Fruit fly (Drosophila melanogaster) whole organism, embryonic: ENCODE measurements around the gene CG9717.
A peak's percentile ranks its signal among the peaks of the same experiment; 100 is the strongest.

Experiments used
- Adf1 ChIP-seq: fragments of 200-800 bp; sonication (Bioruptor generic); IDR thresholded peaks from 2 replicates; pipeline ENCODE4 v1.3.6; 2022; ENCODE audit warnings: missing biosample characterization, missing genetic modification characterization
- Atf6 ChIP-seq: fragments of 200-800 bp; sonication (Bioruptor generic); IDR thresholded peaks from 2 replicates; pipeline ENCODE4 v1.3.6; 2022; ENCODE audit warnings: missing biosample characterization, missing genetic modification characterization
- Awh ChIP-seq: fragments of 200-800 bp; sonication (Bioruptor generic); IDR thresholded peaks from 2 replicates; pipeline ENCODE4, ENCODE4 v1.3.6; 2022; ENCODE audit warnings: missing biosample characterization, missing genetic modification characterization
- CG11723 ChIP-seq: fragments of 200-800 bp; sonication (Bioruptor generic); optimal IDR thresholded peaks from 2 replicates; lab custom pipeline; 2017; ENCODE audit warnings: missing biosample characterization, mild to moderate bottlenecking, missing genetic modification characterization
- CG12769 ChIP-seq: fragments of 200-800 bp; sonication (Bioruptor generic); optimal IDR thresholded peaks from 2 replicates; lab custom pipeline; 2019; ENCODE audit warnings: missing biosample characterization, mild to moderate bottlenecking, missing genetic modification characterization, moderate library complexity
- CG15073 ChIP-seq: fragments of 200-800 bp; sonication (Bioruptor generic); optimal IDR thresholded peaks from 2 replicates; lab custom pipeline; 2016; ENCODE audit warnings: missing biosample characterization, missing genetic modification characterization
- CG1602 ChIP-seq: fragments of 200-800 bp; sonication (Bioruptor generic); optimal IDR thresholded peaks from 3 replicates; lab custom pipeline; 2016; ENCODE audit warnings: missing biosample characterization, missing genetic modification characterization
- CG17829 ChIP-seq: fragments of 200-800 bp; optimal IDR thresholded peaks from 2 replicates; lab custom pipeline; 2019; ENCODE audit warnings: missing biosample characterization, mild to moderate bottlenecking, missing genetic modification characterization, moderate library complexity
- CG18011 ChIP-seq: fragments of 200-800 bp; sonication (Bioruptor generic); optimal IDR thresholded peaks from 2 replicates; lab custom pipeline; 2017; ENCODE audit warnings: missing biosample characterization, missing genetic modification characterization, mild to moderate bottlenecking, moderate library complexity, missing genotype
- CG18619 ChIP-seq: fragments of 200-800 bp; sonication (Bioruptor generic); optimal IDR thresholded peaks from 3 replicates; lab custom pipeline; 2017; ENCODE audit warnings: missing biosample characterization, mild to moderate bottlenecking, missing genetic modification characterization
- CG3163 ChIP-seq: fragments of 200-800 bp; sonication (Bioruptor generic); optimal IDR thresholded peaks from 3 replicates; lab custom pipeline; 2016; ENCODE audit warnings: missing biosample characterization, missing genetic modification characterization
- CG32772 ChIP-seq: fragments of 200-800 bp; sonication (Bioruptor generic); IDR thresholded peaks from 2 replicates; pipeline ENCODE4 v1.3.6; 2022; ENCODE audit warnings: missing biosample characterization, missing genetic modification characterization
- CG3847 ChIP-seq: fragments of 200-800 bp; sonication (Bioruptor generic); IDR thresholded peaks from 2 replicates; pipeline ENCODE4 v1.3.6; 2022; ENCODE audit warnings: missing biosample characterization, missing genetic modification characterization
- CG9609 ChIP-seq: fragments of 200-800 bp; sonication (Bioruptor generic); optimal IDR thresholded peaks from 3 replicates; lab custom pipeline; 2016; ENCODE audit warnings: missing biosample characterization, missing genetic modification characterization
- CTCF ChIP-seq: fragments of 200-800 bp; sonication (Bioruptor generic); optimal IDR thresholded peaks from 2 replicates; lab custom pipeline; 2017; ENCODE audit warnings: missing biosample characterization, mild to moderate bottlenecking, missing genetic modification characterization, moderate library complexity
- Dbx ChIP-seq: fragments of 200-800 bp; sonication (Bioruptor generic); IDR thresholded peaks from 3 replicates; pipeline ENCODE4 v1.3.6; 2022; ENCODE audit warnings: missing biosample characterization, missing genetic modification characterization
- Drgx ChIP-seq: fragments of 200-800 bp; sonication (Bioruptor generic); IDR thresholded peaks from 2 replicates; pipeline ENCODE4 v1.3.6; 2022; ENCODE audit warnings: missing biosample characterization, missing genetic modification characterization
- GATAe ChIP-seq: fragments of 200-800 bp; sonication (Bioruptor generic); conservative IDR thresholded peaks from 2 replicates; pipeline ENCODE4 v1.3.6; 2022; ENCODE audit warnings: missing biosample characterization, missing genetic modification characterization
- NFAT ChIP-seq: fragments of 200-800 bp; sonication (Bioruptor generic); IDR thresholded peaks from 2 replicates; pipeline ENCODE4 v1.3.6; 2022; ENCODE audit warnings: missing biosample characterization, missing genetic modification characterization
- Rfx ChIP-seq: fragments of 200-800 bp; sonication (Bioruptor generic); IDR thresholded peaks from 2 replicates; pipeline ENCODE4 v1.3.6; 2022; ENCODE audit warnings: missing biosample characterization, missing genetic modification characterization
- Trl ChIP-seq, 3 experiments: fragments of >200 bp in 2 of 3; fragments of 200-800 bp in 1 of 3; sonication (Bioruptor generic) in 1 of 3; optimal IDR thresholded peaks; 2 replicates in 1 of 3; 3 replicates in 2 of 3; lab custom pipeline; 2016 to 2017; ENCODE audit warnings: missing biosample characterization in 1 of 3, missing genetic modification characterization in 1 of 3
- ab ChIP-seq: fragments of 200-800 bp; sonication (Bioruptor generic); optimal IDR thresholded peaks from 2 replicates; lab custom pipeline; 2016; ENCODE audit warnings: missing biosample characterization, missing genetic modification characterization
- bigmax ChIP-seq: fragments of 200-800 bp; sonication (Bioruptor generic); optimal IDR thresholded peaks from 2 replicates; lab custom pipeline; 2018; ENCODE audit warnings: missing biosample characterization, mild to moderate bottlenecking, missing genetic modification characterization
- chinmo ChIP-seq: fragments of 200-800 bp; sonication (Bioruptor generic); IDR thresholded peaks from 4 replicates; pipeline ENCODE4 v1.3.6; 2022; ENCODE audit warnings: missing biosample characterization, missing genetic modification characterization; ENCODE audit not compliant: partially characterized antibody
- en ChIP-seq: fragments of 200-800 bp; sonication (Bioruptor generic); optimal IDR thresholded peaks from 2 replicates; lab custom pipeline; 2016; ENCODE audit warnings: missing biosample characterization, missing genetic modification characterization
- fd102C ChIP-seq: fragments of 200-800 bp; sonication (Bioruptor generic); optimal IDR thresholded peaks from 2 replicates; lab custom pipeline; 2018; ENCODE audit warnings: missing biosample characterization, mild to moderate bottlenecking, missing genetic modification characterization, moderate library complexity
- fd3F ChIP-seq: fragments of 200-800 bp; sonication (Bioruptor generic); optimal IDR thresholded peaks from 2 replicates; lab custom pipeline; 2018; ENCODE audit warnings: missing biosample characterization, mild to moderate bottlenecking, missing genetic modification characterization, moderate library complexity
- fu2 ChIP-seq: fragments of 200-800 bp; sonication (Bioruptor generic); optimal IDR thresholded peaks from 2 replicates; lab custom pipeline; 2016; ENCODE audit warnings: missing biosample characterization, missing genetic modification characterization
- gce ChIP-seq: fragments of 200-800 bp; sonication (Bioruptor generic); IDR thresholded peaks from 3 replicates; pipeline ENCODE4 v1.3.6; 2022; ENCODE audit warnings: missing biosample characterization, missing genetic modification characterization
- gcm2 ChIP-seq: fragments of 200-800 bp; sonication (Bioruptor generic); optimal IDR thresholded peaks from 2 replicates; lab custom pipeline; 2016; ENCODE audit warnings: missing biosample characterization, missing genetic modification characterization
- gfzf ChIP-seq: fragments of 200-800 bp; sonication (Bioruptor generic); optimal IDR thresholded peaks from 2 replicates; lab custom pipeline; 2016; ENCODE audit warnings: missing biosample characterization, mild to moderate bottlenecking, missing genetic modification characterization, moderate library complexity
- h ChIP-seq: fragments of >200 bp; optimal IDR thresholded peaks from 2 replicates; lab custom pipeline; 2017
- hkb ChIP-seq, 2 experiments: fragments of 200-800 bp in 1 of 2; fragments of >200 bp in 1 of 2; sonication (Bioruptor generic) in 1 of 2; IDR thresholded peaks in 1 of 2; optimal IDR thresholded peaks in 1 of 2; 2 replicates each; pipeline versions ENCODE4 v1.3.6 to Lab custom; 2017 to 2022; ENCODE audit warnings: missing biosample characterization in 1 of 2, missing genetic modification characterization in 1 of 2
- lov ChIP-seq, 2 experiments: fragments of 200-800 bp in 1 of 2; fragments of >200 bp in 1 of 2; sonication (Bioruptor generic) in 1 of 2; IDR thresholded peaks in 1 of 2; optimal IDR thresholded peaks in 1 of 2; 2 replicates in 1 of 2; 3 replicates in 1 of 2; pipeline versions ENCODE4 v1.3.6 to Lab custom; 2017 to 2022; ENCODE audit warnings: missing biosample characterization in 1 of 2, missing genetic modification characterization in 1 of 2
- pho ChIP-seq: fragments of 200-800 bp; sonication (Bioruptor generic); optimal IDR thresholded peaks from 2 replicates; lab custom pipeline; 2016; ENCODE audit warnings: missing biosample characterization, missing genetic modification characterization
- phol ChIP-seq: fragments of 200-800 bp; sonication (Bioruptor generic); optimal IDR thresholded peaks from 3 replicates; lab custom pipeline; 2018; ENCODE audit warnings: missing biosample characterization, mild to moderate bottlenecking, missing genetic modification characterization, moderate library complexity
- rib ChIP-seq: fragments of 200-800 bp; sonication (Bioruptor generic); IDR thresholded peaks from 2 replicates; pipeline ENCODE4 v1.3.6; 2022; ENCODE audit warnings: missing biosample characterization, missing genetic modification characterization
- row ChIP-seq: fragments of 200-800 bp; sonication (Bioruptor generic); IDR thresholded peaks from 3 replicates; pipeline ENCODE4 v1.3.6; 2022; ENCODE audit warnings: missing biosample characterization, missing genetic modification characterization
- salm ChIP-seq: fragments of 200-800 bp; sonication (Bioruptor generic); optimal IDR thresholded peaks from 2 replicates; lab custom pipeline; 2018; ENCODE audit warnings: missing biosample characterization, mild to moderate bottlenecking, missing genetic modification characterization
- sc ChIP-seq, 3 experiments: fragments of >200 bp in 2 of 3; fragments of 200-800 bp in 1 of 3; sonication (Bioruptor generic) in 1 of 3; optimal IDR thresholded peaks; 2 replicates in 2 of 3; 3 replicates in 1 of 3; lab custom pipeline; 2017; ENCODE audit warnings: mild to moderate bottlenecking in 1 of 3, missing biosample characterization in 1 of 3, missing genetic modification characterization in 1 of 3, missing genetic modification reagents in 1 of 3
- slp2 ChIP-seq: fragments of 200-800 bp; sonication (Bioruptor generic); optimal IDR thresholded peaks from 2 replicates; lab custom pipeline; 2016; ENCODE audit warnings: missing biosample characterization, missing genetic modification characterization
- sna ChIP-seq: fragments of 200-800 bp; sonication (Bioruptor generic); IDR thresholded peaks from 2 replicates; pipeline ENCODE4 v1.3.6; 2022; ENCODE audit warnings: missing biosample characterization, missing genetic modification characterization; ENCODE audit not compliant: partially characterized antibody
- sug ChIP-seq: fragments of 200-800 bp; optimal IDR thresholded peaks from 2 replicates; lab custom pipeline; 2019; ENCODE audit warnings: missing biosample characterization, mild to moderate bottlenecking, missing genetic modification characterization, moderate library complexity
- tap ChIP-seq: fragments of 200-800 bp; optimal IDR thresholded peaks from 3 replicates; lab custom pipeline; 2019; ENCODE audit warnings: missing biosample characterization, mild to moderate bottlenecking, missing genetic modification characterization, moderate library complexity
- tll ChIP-seq, 2 experiments: fragments of 200-800 bp in 1 of 2; fragments of >200 bp in 1 of 2; sonication (Bioruptor generic) in 1 of 2; optimal IDR thresholded peaks; 2 replicates each; lab custom pipeline; 2017 to 2019; ENCODE audit warnings: missing biosample characterization in 2 of 2, missing genetic modification characterization in 2 of 2, mild to moderate bottlenecking in 1 of 2, moderate library complexity in 1 of 2
- unpg ChIP-seq: fragments of 200-800 bp; sonication (Bioruptor generic); optimal IDR thresholded peaks from 3 replicates; lab custom pipeline; 2018; ENCODE audit warnings: missing biosample characterization, mild to moderate bottlenecking, missing genetic modification characterization, moderate library complexity
- wdn ChIP-seq: fragments of 200-800 bp; sonication (Bioruptor generic); IDR thresholded peaks from 2 replicates; pipeline ENCODE4 v1.3.6; 2022; ENCODE audit warnings: missing biosample characterization, missing genetic modification characterization
- zfh2 ChIP-seq: fragments of 200-800 bp; sonication (Bioruptor generic); optimal IDR thresholded peaks from 2 replicates; lab custom pipeline; 2016; ENCODE audit warnings: missing biosample characterization, missing genetic modification characterization

Gene CG9717

dm6 chr3R:30601440-30602256 is 14.5 kb upstream of the CG9717 start, which contains the start of the genes CG2246 and CG31021 (continued):
- TF ChIP-seq wdn (GFP tag; lab: Robert Waterston, UW) (no peak), fu2 (GFP tag; lab: Kevin White, UChicago) (peak; percentile 62), CG32772 (GFP tag; lab: Robert Waterston, UW) (peak; percentile 43), Adf1 (GFP tag; lab: Robert Waterston, UW) (no peak), zfh2 (peak; percentile 78), CG11723 (GFP tag; lab: Kevin White, UChicago) (no peak), unpg (peak; percentile 16), h (lab: Kevin White, UChicago) (no peak), Trl (optimal IDR thresholded peaks at IDR 0.05; lab: Kevin White, UChicago) (no peak), Trl (GFP tag; optimal IDR thresholded peaks at IDR 0.05; lab: Kevin White, UChicago) (peak; percentile 53), CG9609 (peak; percentile 36), chinmo (peak; percentile 71; the same call in 1 of the 4 replicates), rib (no peak), sug (tag; lab: Kevin White, UChicago) (no peak), CG3163 (GFP tag; lab: Kevin White, UChicago) (peak; percentile 58), en (no peak), Rfx (GFP tag; lab: Robert Waterston, UW) (peak; percentile 84), NFAT (peak; percentile 85), row (peak; percentile 90), slp2 (GFP tag; lab: Kevin White, UChicago) (peak; percentile 53), CG12769 (no peak), fd102C (GFP tag; lab: Kevin White, UChicago) (no peak), phol (tag; lab: Kevin White, UChicago) (peak; percentile 65), sna (peak; percentile 80), CG15073 (no peak), pho (GFP tag; lab: Kevin White, UChicago) (peak; percentile 69), CG17829 (tag; lab: Kevin White, UChicago) (peak; percentile 59), salm (no peak), GATAe (GFP tag; lab: Robert Waterston, UW) (no peak), Drgx (GFP tag; lab: Robert Waterston, UW) (peak; percentile 32), CG18619 (GFP tag; lab: Kevin White, UChicago) (peak; percentile 36), ab (GFP tag; lab: Kevin White, UChicago) (peak; percentile 77), CG1602 (GFP tag; lab: Kevin White, UChicago) (no peak), gce (GFP tag; lab: Robert Waterston, UW) (0 out of 3 replicates have a peak, but pooled peaks have one; percentile 25), lov (optimal IDR thresholded peaks at IDR 0.05; lab: Kevin White, UChicago) (no peak), lov (GFP tag; IDR thresholded peaks at IDR 0.05; lab: Robert Waterston, UW) (no peak), tap (tag; lab: Kevin White, UChicago) (no peak), gfzf (GFP tag; lab: Kevin White, UChicago) (peak; percentile 56), hkb (optimal IDR thresholded peaks at IDR 0.05; lab: Kevin White, UChicago) (no peak), hkb (GFP tag; IDR thresholded peaks at IDR 0.05; lab: Robert Waterston, UW) (no peak), Dbx (GFP tag; lab: Robert Waterston, UW) (peak; percentile 70; the same call in 2 of the 3 replicates), gcm2 (GFP tag; lab: Kevin White, UChicago) (no peak), Awh (GFP tag; lab: Robert Waterston, UW) (0 out of 2 replicates have a peak, but pooled peaks have one; percentile 28), sc (optimal IDR thresholded peaks at IDR 0.05; lab: Kevin White, UChicago) (no peak), sc (GFP tag; optimal IDR thresholded peaks at IDR 0.05; lab: Kevin White, UChicago) (no peak), Atf6 (GFP tag; lab: Robert Waterston, UW) (no peak), fd3F (GFP tag; lab: Kevin White, UChicago) (no peak), CTCF (GFP tag; lab: Kevin White, UChicago) (peak; percentile 36), bigmax (no peak), CG18011 (GFP tag; lab: Kevin White, UChicago) (no peak), CG3847 (GFP tag; lab: Robert Waterston, UW) (peak; percentile 80), tll (GFP tag; optimal IDR thresholded peaks at IDR 0.05; lab: Kevin White, UChicago) (no peak)
